Fruit fly (Drosophila melanogaster) whole organism, embryonic: Measurements from ENCODE around the gene Rbf2.
A peak's percentile ranks its signal among the peaks of the same experiment; 100 is the strongest.

ENCODE experiments used
- CG11093 ChIP-seq: fragments of 200-800 bp; sonication (Bioruptor generic); IDR thresholded peaks from 3 replicates; pipeline ENCODE4 v1.3.6; 2022; ENCODE audit warnings: missing biosample characterization, missing genetic modification characterization
- CG11247 ChIP-seq: fragments of 200-800 bp; sonication (Bioruptor generic); IDR thresholded peaks from 2 replicates; pipeline ENCODE4 v1.3.6; 2022; ENCODE audit warnings: missing biosample characterization, missing genetic modification characterization
- CG1233 ChIP-seq: fragments of 200-800 bp; sonication (Bioruptor generic); optimal IDR thresholded peaks from 4 replicates; lab custom pipeline; 2018; ENCODE audit warnings: missing biosample characterization, mild to moderate bottlenecking, missing genetic modification characterization
- CG15269 ChIP-seq: fragments of 200-800 bp; sonication (Bioruptor generic); optimal IDR thresholded peaks from 2 replicates; lab custom pipeline; 2018; ENCODE audit warnings: missing biosample characterization, mild to moderate bottlenecking, missing genetic modification characterization, moderate library complexity
- CG1529 ChIP-seq: fragments of 200-800 bp; sonication (Bioruptor generic); optimal IDR thresholded peaks from 3 replicates; lab custom pipeline; 2018; ENCODE audit warnings: missing biosample characterization, missing genetic modification characterization
- CG15514 ChIP-seq: fragments of 200-800 bp; sonication (Bioruptor generic); optimal IDR thresholded peaks from 3 replicates; lab custom pipeline; 2017; ENCODE audit warnings: missing biosample characterization, missing genetic modification characterization, mild to moderate bottlenecking, moderate library complexity, missing genetic modification reagents
- CG15601 ChIP-seq: fragments of 200-800 bp; sonication (Bioruptor generic); optimal IDR thresholded peaks from 3 replicates; lab custom pipeline; 2019; ENCODE audit warnings: missing biosample characterization, mild to moderate bottlenecking, missing genetic modification characterization, moderate library complexity
- CG17186 ChIP-seq: fragments of 200-800 bp; sonication (Bioruptor generic); optimal IDR thresholded peaks from 3 replicates; lab custom pipeline; 2017; ENCODE audit warnings: missing biosample characterization, missing genetic modification reagents, missing genetic modification characterization
- CG17568 ChIP-seq: fragments of 200-800 bp; sonication (Bioruptor generic); optimal IDR thresholded peaks from 2 replicates; lab custom pipeline; 2018; ENCODE audit warnings: missing biosample characterization, mild to moderate bottlenecking, missing genetic modification characterization, moderate library complexity
- CG18262 ChIP-seq: fragments of 200-800 bp; optimal IDR thresholded peaks from 3 replicates; lab custom pipeline; 2019; ENCODE audit warnings: missing biosample characterization, mild to moderate bottlenecking, missing genetic modification characterization, moderate library complexity
- CG2129 ChIP-seq: fragments of 200-800 bp; sonication (Bioruptor generic); IDR thresholded peaks from 2 replicates; pipeline ENCODE4 v1.3.6; 2022; ENCODE audit warnings: missing biosample characterization, missing genetic modification characterization; ENCODE audit not compliant: partially characterized antibody
- CG33213 ChIP-seq: fragments of 200-800 bp; sonication (Bioruptor generic); optimal IDR thresholded peaks from 3 replicates; lab custom pipeline; 2016; ENCODE audit warnings: missing biosample characterization, missing genetic modification characterization
- CG4707 ChIP-seq: fragments of 200-800 bp; sonication (Bioruptor generic); optimal IDR thresholded peaks from 2 replicates; lab custom pipeline; 2018; ENCODE audit warnings: missing biosample characterization, mild to moderate bottlenecking, missing genetic modification characterization, moderate library complexity
- CG6689 ChIP-seq: fragments of 200-800 bp; sonication (Bioruptor generic); IDR thresholded peaks from 2 replicates; pipeline ENCODE4 v1.3.6; 2022; ENCODE audit warnings: missing biosample characterization, missing genetic modification characterization
- CG6854 ChIP-seq: fragments of 200-800 bp; sonication (Bioruptor generic); optimal IDR thresholded peaks from 3 replicates; lab custom pipeline; 2017; ENCODE audit warnings: missing biosample characterization, mild to moderate bottlenecking, missing genetic modification characterization
- CG7928 ChIP-seq: fragments of 200-800 bp; sonication (Bioruptor generic); optimal IDR thresholded peaks from 2 replicates; lab custom pipeline; 2017; ENCODE audit warnings: missing biosample characterization, mild to moderate bottlenecking, missing genetic modification characterization
- CG8290 ChIP-seq, 3 experiments: fragments of 200-800 bp; sonication (Bioruptor generic); optimal IDR thresholded peaks; 2 replicates each; lab custom pipeline; 2016 to 2019; ENCODE audit warnings: missing biosample characterization in 3 of 3, missing genetic modification characterization in 3 of 3, mild to moderate bottlenecking in 2 of 3, moderate library complexity in 1 of 3
- CG8944 ChIP-seq: fragments of 200-800 bp; sonication (Bioruptor generic); optimal IDR thresholded peaks from 3 replicates; lab custom pipeline; 2016; ENCODE audit warnings: missing biosample characterization, missing genetic modification characterization
- CG9932 ChIP-seq: fragments of 200-800 bp; sonication (Bioruptor generic); IDR thresholded peaks from 2 replicates; pipeline ENCODE4 v1.3.6; 2022; ENCODE audit warnings: missing biosample characterization, missing genetic modification characterization
- D19A ChIP-seq: fragments of 200-800 bp; optimal IDR thresholded peaks from 3 replicates; lab custom pipeline; 2019; ENCODE audit warnings: missing biosample characterization, mild to moderate bottlenecking, missing genetic modification characterization, moderate library complexity
- D19B ChIP-seq: fragments of 200-800 bp; sonication (Bioruptor generic); optimal IDR thresholded peaks from 2 replicates; lab custom pipeline; 2017; ENCODE audit warnings: missing biosample characterization, mild to moderate bottlenecking, missing genetic modification characterization
- HLH4C ChIP-seq: fragments of 200-800 bp; sonication (Bioruptor generic); IDR thresholded peaks from 3 replicates; pipeline ENCODE4 v1.3.6; 2022; ENCODE audit warnings: missing biosample characterization, missing genetic modification characterization; ENCODE audit not compliant: partially characterized antibody
- Meics ChIP-seq: fragments of 200-800 bp; sonication (Bioruptor generic); optimal IDR thresholded peaks from 2 replicates; lab custom pipeline; 2017; ENCODE audit warnings: missing biosample characterization, mild to moderate bottlenecking, missing genetic modification characterization
- NFAT ChIP-seq: fragments of 200-800 bp; sonication (Bioruptor generic); IDR thresholded peaks from 2 replicates; pipeline ENCODE4 v1.3.6; 2022; ENCODE audit warnings: missing biosample characterization, missing genetic modification characterization
- PHDP ChIP-seq: fragments of 200-800 bp; sonication (Bioruptor generic); optimal IDR thresholded peaks from 3 replicates; lab custom pipeline; 2018; ENCODE audit warnings: missing biosample characterization, mild to moderate bottlenecking, missing genetic modification characterization, moderate library complexity
- Rfx ChIP-seq: fragments of 200-800 bp; sonication (Bioruptor generic); IDR thresholded peaks from 2 replicates; pipeline ENCODE4 v1.3.6; 2022; ENCODE audit warnings: missing biosample characterization, missing genetic modification characterization
- Sry-δ ChIP-seq: fragments of 200-800 bp; sonication (Bioruptor generic); optimal IDR thresholded peaks from 2 replicates; lab custom pipeline; 2016; ENCODE audit warnings: missing biosample characterization, missing genetic modification characterization
- al ChIP-seq: fragments of 200-800 bp; sonication (Bioruptor generic); IDR thresholded peaks from 2 replicates; pipeline ENCODE4 v1.3.6; 2022; ENCODE audit warnings: missing biosample characterization, missing genetic modification characterization
- cad ChIP-seq: fragments of >200 bp; optimal IDR thresholded peaks from 2 replicates; lab custom pipeline; 2017; ENCODE audit warnings: missing biosample characterization, missing genetic modification characterization
- cg ChIP-seq: fragments of 200-800 bp; sonication (Bioruptor generic); optimal IDR thresholded peaks from 3 replicates; lab custom pipeline; 2019; ENCODE audit warnings: missing biosample characterization, mild to moderate bottlenecking, missing genetic modification characterization, moderate library complexity
- crol ChIP-seq: fragments of 200-800 bp; sonication (Bioruptor generic); IDR thresholded peaks from 2 replicates; pipeline ENCODE4 v1.3.6; 2022; ENCODE audit warnings: missing biosample characterization, missing genetic modification characterization
- disco-r ChIP-seq: fragments of 200-800 bp; sonication (Bioruptor generic); optimal IDR thresholded peaks from 2 replicates; lab custom pipeline; 2016; ENCODE audit warnings: missing biosample characterization, missing genetic modification characterization
- ems ChIP-seq: fragments of 200-800 bp; sonication (Bioruptor generic); optimal IDR thresholded peaks from 3 replicates; lab custom pipeline; 2016; ENCODE audit warnings: missing biosample characterization, missing genetic modification characterization
- ewg ChIP-seq: fragments of 200-800 bp; sonication (Bioruptor generic); optimal IDR thresholded peaks from 3 replicates; lab custom pipeline; 2017; ENCODE audit warnings: mild to moderate bottlenecking, missing biosample characterization, missing genetic modification reagents, missing genetic modification characterization
- eyg ChIP-seq: fragments of 200-800 bp; sonication (Bioruptor generic); optimal IDR thresholded peaks from 3 replicates; lab custom pipeline; 2016; ENCODE audit warnings: missing biosample characterization, missing genetic modification characterization
- fd3F ChIP-seq: fragments of 200-800 bp; sonication (Bioruptor generic); optimal IDR thresholded peaks from 2 replicates; lab custom pipeline; 2018; ENCODE audit warnings: missing biosample characterization, mild to moderate bottlenecking, missing genetic modification characterization, moderate library complexity
- gcm ChIP-seq: fragments of 200-800 bp; sonication (Bioruptor generic); optimal IDR thresholded peaks from 2 replicates; lab custom pipeline; 2019; ENCODE audit warnings: missing biosample characterization, mild to moderate bottlenecking, missing genetic modification characterization, moderate library complexity
- grn ChIP-seq: fragments of 200-800 bp; sonication (Bioruptor generic); optimal IDR thresholded peaks from 3 replicates; lab custom pipeline; 2017; ENCODE audit warnings: missing biosample characterization, missing genetic modification characterization
- hbn ChIP-seq: fragments of 200-800 bp; sonication (Bioruptor generic); IDR thresholded peaks from 2 replicates; pipeline ENCODE4 v1.3.6; 2022; ENCODE audit warnings: missing biosample characterization, missing genetic modification characterization; ENCODE audit not compliant: partially characterized antibody
- lab ChIP-seq: fragments of 200-800 bp; sonication (Bioruptor generic); optimal IDR thresholded peaks from 3 replicates; lab custom pipeline; 2017; ENCODE audit warnings: missing biosample characterization, missing genetic modification characterization, mild to moderate bottlenecking, moderate library complexity, missing genetic modification reagents
- odd ChIP-seq: fragments of 200-800 bp; sonication (Bioruptor generic); optimal IDR thresholded peaks from 2 replicates; lab custom pipeline; 2017; ENCODE audit warnings: missing biosample characterization, mild to moderate bottlenecking, missing genetic modification characterization
- pfk ChIP-seq: fragments of 200-800 bp; sonication (Bioruptor generic); optimal IDR thresholded peaks from 2 replicates; lab custom pipeline; 2018; ENCODE audit warnings: missing biosample characterization, mild to moderate bottlenecking, missing genetic modification characterization, moderate library complexity
- sd ChIP-seq: fragments of 200-800 bp; sonication (Bioruptor generic); optimal IDR thresholded peaks from 3 replicates; lab custom pipeline; 2018; ENCODE audit warnings: missing biosample characterization, mild to moderate bottlenecking, missing genetic modification characterization, moderate library complexity
- sens ChIP-seq: fragments of 200-800 bp; sonication (Bioruptor generic); peaks from one replicate; lab custom pipeline; 2016; ENCODE audit warnings: missing biosample characterization, missing genetic modification characterization
- sob ChIP-seq: fragments of 200-800 bp; sonication (Bioruptor generic); IDR thresholded peaks from 2 replicates; pipeline ENCODE4 v1.3.6; 2022; ENCODE audit warnings: missing biosample characterization, missing genetic modification characterization
- stc ChIP-seq: fragments of 200-800 bp; sonication (Bioruptor generic); IDR thresholded peaks from 2 replicates; pipeline ENCODE4 v1.3.6; 2022; ENCODE audit warnings: missing biosample characterization, missing genetic modification characterization
- zfh1 ChIP-seq: fragments of 200-800 bp; sonication (Bioruptor generic); IDR thresholded peaks from 3 replicates; pipeline ENCODE4 v1.3.6; 2022; ENCODE audit warnings: missing biosample characterization, missing genetic modification characterization

Gene Rbf2

dm6 chr3R:15922622-15923574 lies 42.3 kb upstream of the Rbf2 start (continued):
- TF ChIP-seq al (GFP tag; lab: Robert Waterston, UW) (no peak), CG9932 (no peak), D19A (tag; lab: Kevin White, UChicago) (peak; percentile 36), CG17186 (no peak), D19B (GFP tag; lab: Kevin White, UChicago) (no peak), pfk (no peak), gcm (GFP tag; lab: Kevin White, UChicago) (peak; percentile 58), CG11093 (GFP tag; lab: Robert Waterston, UW) (no peak), sens (peak; percentile 19), CG8290 (GFP tag; optimal IDR thresholded peaks at IDR 0.05; lab: Kevin White, UChicago) (no peak), CG8290 (tag; optimal IDR thresholded peaks at IDR 0.05; lab: Kevin White, UChicago) (no peak), eyg (GFP tag; lab: Kevin White, UChicago) (no peak), crol (peak; percentile 89)
- TF ChIP-seq, all 482 proteins: peak for 7

dm6 chr3R:15925329-15925728 lies 39.9 kb upstream of the Rbf2 start, which contains the start of gene CG34276:
Gene CG34276 (plus strand): TSS chr3R:15925629.
- no peak for TF ChIP-seq Sry-δ (GFP tag; lab: Kevin White, UChicago)
- no peak for TF ChIP-seq cad
- TF ChIP-seq stc (GFP tag; lab: Robert Waterston, UW) = no peak
- no peak for TF ChIP-seq NFAT (GFP tag; lab: Robert Waterston, UW)
- no peak for TF ChIP-seq CG1529 (GFP tag; lab: Kevin White, UChicago)
- no peak for TF ChIP-seq CG6854 (GFP tag; lab: Kevin White, UChicago)
- TF ChIP-seq disco-r (GFP tag; lab: Kevin White, UChicago) = no peak
- TF ChIP-seq sd (tag; lab: Kevin White, UChicago) = no peak
- TF ChIP-seq CG2129 (GFP tag; lab: Robert Waterston, UW) = no peak
- TF ChIP-seq CG6689 = no peak
- TF ChIP-seq CG7928 (GFP tag; lab: Kevin White, UChicago) = no peak
- TF ChIP-seq CG1233 (GFP tag; lab: Kevin White, UChicago) = no peak
- no peak for TF ChIP-seq zfh1 (GFP tag; lab: Robert Waterston, UW)
- no peak for TF ChIP-seq CG11247
- no peak for TF ChIP-seq ewg (GFP tag; lab: Kevin White, UChicago)
- no peak for TF ChIP-seq hbn
- no peak for TF ChIP-seq CG33213 (GFP tag; lab: Kevin White, UChicago)
- no peak for TF ChIP-seq CG8944 (GFP tag; lab: Kevin White, UChicago)
- no peak for TF ChIP-seq cg (GFP tag; lab: Kevin White, UChicago)
- no peak for TF ChIP-seq grn (GFP tag; lab: Kevin White, UChicago)

dm6 chr3R:15925939-15926338 lies 39.3 kb upstream of the Rbf2 start:
- peak; percentile 13 for TF ChIP-seq CG4707 (GFP tag; lab: Kevin White, UChicago)
- TF ChIP-seq sob (GFP tag; lab: Robert Waterston, UW) = 0 out of 2 replicates have a peak, but pooled peaks have one; percentile 16
- TF ChIP-seq CG18262 (tag; lab: Kevin White, UChicago) = no peak
- TF ChIP-seq Meics (GFP tag; lab: Kevin White, UChicago) = peak; percentile 20
- TF ChIP-seq CG15514 (GFP tag; lab: Kevin White, UChicago) = peak; percentile 36
- TF ChIP-seq PHDP (tag; lab: Kevin White, UChicago) = peak; percentile 23
- no peak for TF ChIP-seq HLH4C (GFP tag; lab: Robert Waterston, UW)
- peak; percentile 10 for TF ChIP-seq odd (GFP tag; lab: Kevin White, UChicago)
- TF ChIP-seq lab = peak; percentile 31
- peak; percentile 6 for TF ChIP-seq CG17568 (GFP tag; lab: Kevin White, UChicago)
- peak; percentile 19 for TF ChIP-seq fd3F (GFP tag; lab: Kevin White, UChicago)
- peak; percentile 7; the same call in 1 of the 2 replicates for TF ChIP-seq Rfx (GFP tag; lab: Robert Waterston, UW)
- peak; percentile 15 for TF ChIP-seq CG15269
- peak; percentile 56 for TF ChIP-seq sens
- TF ChIP-seq ems (GFP tag; lab: Kevin White, UChicago) = no peak
- peak; percentile 3 for TF ChIP-seq CG15601 (tag; lab: Kevin White, UChicago)
